Worm (Caenorhabditis elegans) whole organism, L1 larva: ENCODE measurements around the gene epc-1.

Experiments used
- C04F5.9 ChIP-seq: sonication (generic microtip); optimal IDR thresholded peaks from 2 replicates; lab custom pipeline; 2016; ENCODE audit warnings: missing genetic modification characterization, missing compliant biosample characterization
- F16B12.6 ChIP-seq: fragments of 150-350 bp; optimal IDR thresholded peaks from 2 replicates; lab custom pipeline; 2014; ENCODE audit warnings: missing biosample characterization, missing genetic modification characterization
- Y116A8C.19 ChIP-seq: sonication (generic microtip); optimal IDR thresholded peaks from 2 replicates; lab custom pipeline; 2016; ENCODE audit warnings: missing compliant biosample characterization, missing genetic modification characterization, borderline replicate concordance
- aha-1 ChIP-seq: fragments of 150-350 bp; optimal IDR thresholded peaks from 2 replicates; lab custom pipeline; 2014; ENCODE audit warnings: missing biosample characterization, missing genetic modification characterization
- aly-2 ChIP-seq: fragments of 150-350 bp; optimal IDR thresholded peaks from 2 replicates; lab custom pipeline; 2014; ENCODE audit warnings: missing biosample characterization, missing genetic modification characterization
- ama-1 ChIP-seq: fragments of 150-350 bp; optimal IDR thresholded peaks from 2 replicates; lab custom pipeline; 2014
- ceh-82 ChIP-seq, 3 experiments: fragments of 150-350 bp in 1 of 3; sonication (generic microtip) in 2 of 3; optimal IDR thresholded peaks; 2 replicates each; lab custom pipeline; 2014 to 2017; ENCODE audit warnings: missing biosample characterization in 3 of 3, missing genetic modification characterization in 3 of 3
- ceh-90 ChIP-seq: sonication (generic microtip); optimal IDR thresholded peaks from 2 replicates; lab custom pipeline; 2016; ENCODE audit warnings: missing genetic modification characterization, missing compliant biosample characterization
- ces-1 ChIP-seq: fragments of 150-350 bp; optimal IDR thresholded peaks from 2 replicates; lab custom pipeline; 2014; ENCODE audit warnings: missing biosample characterization, missing genetic modification reagents, missing genetic modification characterization
- dpl-1 ChIP-seq, 3 experiments: fragments of 150-350 bp in 2 of 3; sonication (generic microtip) in 1 of 3; optimal IDR thresholded peaks; 2 replicates each; lab custom pipeline; 2014 to 2017; ENCODE audit warnings: missing biosample characterization in 3 of 3, missing genetic modification characterization in 3 of 3, missing genetic modification reagents in 3 of 3
- dsc-1 ChIP-seq: sonication (generic microtip); optimal IDR thresholded peaks from 2 replicates; lab custom pipeline; 2016; ENCODE audit warnings: mild to moderate bottlenecking, missing genetic modification characterization, missing compliant biosample characterization
- egl-13 ChIP-seq: sonication (generic microtip); optimal IDR thresholded peaks from 2 replicates; lab custom pipeline; 2016; ENCODE audit warnings: missing genotype, missing genetic modification reagents, missing genetic modification characterization, missing compliant biosample characterization
- egl-27 ChIP-seq, 2 experiments: fragments of 150-350 bp in 1 of 2; sonication (generic microtip); optimal IDR thresholded peaks; 3 replicates each; lab custom pipeline; 2017 to 2018; ENCODE audit warnings: missing biosample characterization in 2 of 2, missing genetic modification characterization in 2 of 2, missing genetic modification reagents in 2 of 2
- elt-2 ChIP-seq: sonication (generic microtip); optimal IDR thresholded peaks from 2 replicates; lab custom pipeline; 2016; ENCODE audit warnings: missing genetic modification characterization, mild to moderate bottlenecking, inconsistent platforms, missing compliant biosample characterization, missing genetic modification reagents
- elt-3 ChIP-seq, 6 experiments: fragments of 150-350 bp in 1 of 6; sonication (generic microtip); optimal IDR thresholded peaks; 2 replicates each; lab custom pipeline; 2017 to 2018; ENCODE audit warnings: missing biosample characterization in 6 of 6, missing genetic modification characterization in 6 of 6, inconsistent platforms in 1 of 6
- ets-5 ChIP-seq: fragments of 200-800 bp; sonication (Bioruptor generic); IDR thresholded peaks from 2 replicates; pipeline ENCODE4 v1.3.6; 2022; ENCODE audit warnings: missing genetic modification characterization, missing compliant biosample characterization
- fkh-10 ChIP-seq: sonication (generic microtip); optimal IDR thresholded peaks from 2 replicates; lab custom pipeline; 2017; ENCODE audit warnings: missing biosample characterization, missing genetic modification reagents, missing genetic modification characterization
- fkh-8 ChIP-seq: sonication (generic microtip); optimal IDR thresholded peaks from 2 replicates; lab custom pipeline; 2016; ENCODE audit warnings: mild to moderate bottlenecking, missing genetic modification characterization, missing compliant biosample characterization
- fos-1 ChIP-seq: fragments of 150-350 bp; optimal IDR thresholded peaks from 2 replicates; lab custom pipeline; 2014; ENCODE audit warnings: missing biosample characterization, missing genetic modification characterization
- grh-1 ChIP-seq: fragments of 200-800 bp; sonication (Bioruptor generic); IDR thresholded peaks from 2 replicates; pipeline ENCODE4 v1.3.6; 2022; ENCODE audit warnings: missing genetic modification reagents, missing genetic modification characterization, missing compliant biosample characterization
- hlh-17 ChIP-seq: fragments of 200-800 bp; sonication (Bioruptor generic); optimal IDR thresholded peaks from 2 replicates; lab custom pipeline; 2018; ENCODE audit warnings: missing genetic modification characterization, mild to moderate bottlenecking, missing compliant biosample characterization, moderate library complexity, borderline replicate concordance
- hpl-2 ChIP-seq: fragments of 150-350 bp; optimal IDR thresholded peaks from 2 replicates; lab custom pipeline; 2014; ENCODE audit warnings: missing biosample characterization, missing genetic modification reagents, missing genetic modification characterization
- irx-1 ChIP-seq: sonication (generic microtip); optimal IDR thresholded peaks from 2 replicates; lab custom pipeline; 2016; ENCODE audit warnings: missing genetic modification characterization, missing compliant biosample characterization
- isw-1 ChIP-seq: fragments of 200-800 bp; sonication (Bioruptor generic); IDR thresholded peaks from 2 replicates; pipeline ENCODE4 v1.3.6; 2022; ENCODE audit warnings: missing genetic modification characterization, missing compliant biosample characterization
- jun-1 ChIP-seq: fragments of 150-350 bp; optimal IDR thresholded peaks from 2 replicates; lab custom pipeline; 2014; ENCODE audit warnings: missing biosample characterization, missing genetic modification reagents, missing genetic modification characterization
- lin-13 ChIP-seq: fragments of 150-350 bp; optimal IDR thresholded peaks from 2 replicates; lab custom pipeline; 2014; ENCODE audit warnings: missing biosample characterization, missing genetic modification reagents, missing genetic modification characterization
- lin-39 ChIP-seq: fragments of 150-350 bp; optimal IDR thresholded peaks from 2 replicates; lab custom pipeline; 2014; ENCODE audit warnings: missing biosample characterization, missing genetic modification reagents, missing genetic modification characterization
- lir-3 ChIP-seq: sonication (generic microtip); optimal IDR thresholded peaks from 2 replicates; lab custom pipeline; 2016; ENCODE audit warnings: mild to moderate bottlenecking, missing genetic modification characterization, moderate library complexity, missing compliant biosample characterization; ENCODE audit not compliant: poor library complexity
- mab-9 ChIP-seq: fragments of 200-800 bp; sonication (Bioruptor generic); IDR thresholded peaks from 2 replicates; pipeline ENCODE4 v1.3.6; 2022; ENCODE audit warnings: missing genetic modification reagents, missing genetic modification characterization, missing compliant biosample characterization
- mdl-1 ChIP-seq, 2 experiments: fragments of 150-350 bp; optimal IDR thresholded peaks; 2 replicates each; lab custom pipeline; 2014 to 2017; ENCODE audit warnings: missing biosample characterization in 2 of 2, missing genetic modification characterization in 2 of 2, inconsistent platforms in 1 of 2
- mep-1 ChIP-seq: fragments of 150-350 bp; optimal IDR thresholded peaks from 2 replicates; lab custom pipeline; 2014; ENCODE audit warnings: missing biosample characterization, missing genetic modification characterization
- nhr-11 ChIP-seq: fragments of 150-350 bp; optimal IDR thresholded peaks from 2 replicates; lab custom pipeline; 2014; ENCODE audit warnings: missing biosample characterization, missing genetic modification characterization
- nhr-12 ChIP-seq: sonication (generic microtip); optimal IDR thresholded peaks from 2 replicates; lab custom pipeline; 2017; ENCODE audit warnings: missing biosample characterization, missing genetic modification characterization
- nhr-28 ChIP-seq: fragments of 150-350 bp; optimal IDR thresholded peaks from 2 replicates; lab custom pipeline; 2014; ENCODE audit warnings: missing biosample characterization, missing genetic modification characterization
- nhr-47 ChIP-seq: sonication (generic microtip); optimal IDR thresholded peaks from 2 replicates; lab custom pipeline; 2016; ENCODE audit warnings: mild to moderate bottlenecking, missing genetic modification characterization, moderate library complexity, missing compliant biosample characterization
- nhr-71 ChIP-seq: sonication (generic microtip); optimal IDR thresholded peaks from 2 replicates; lab custom pipeline; 2016; ENCODE audit warnings: mild to moderate bottlenecking, missing genetic modification characterization, moderate library complexity, missing compliant biosample characterization
- nhr-76 ChIP-seq: sonication (generic microtip); optimal IDR thresholded peaks from 2 replicates; lab custom pipeline; 2017; ENCODE audit warnings: missing biosample characterization, missing genetic modification characterization
- nhr-84 ChIP-seq: sonication (generic microtip); optimal IDR thresholded peaks from 2 replicates; lab custom pipeline; 2017; ENCODE audit warnings: missing biosample characterization, missing genetic modification characterization
- nhr-90 ChIP-seq: sonication (generic microtip); optimal IDR thresholded peaks from 2 replicates; lab custom pipeline; 2016; ENCODE audit warnings: mild to moderate bottlenecking, missing genetic modification characterization, missing compliant biosample characterization; ENCODE audit not compliant: poor library complexity
- pax-3 ChIP-seq: fragments of 200-800 bp; sonication (Bioruptor generic); optimal IDR thresholded peaks from 2 replicates; lab custom pipeline; 2018; ENCODE audit warnings: mild to moderate bottlenecking, missing genetic modification characterization, moderate library complexity, missing compliant biosample characterization
- pqm-1 ChIP-seq: sonication (generic microtip); optimal IDR thresholded peaks from 3 replicates; lab custom pipeline; 2017; ENCODE audit warnings: missing biosample characterization, missing genetic modification characterization
- skn-1 ChIP-seq: fragments of 150-350 bp; optimal IDR thresholded peaks from 2 replicates; lab custom pipeline; 2014; ENCODE audit warnings: missing biosample characterization, missing genetic modification characterization
- snpc-4 ChIP-seq: fragments of 150-350 bp; optimal IDR thresholded peaks from 2 replicates; lab custom pipeline; 2014; ENCODE audit warnings: missing biosample characterization, missing genetic modification characterization
- sptf-1 ChIP-seq: fragments of 150-350 bp; optimal IDR thresholded peaks from 2 replicates; lab custom pipeline; 2014; ENCODE audit warnings: missing biosample characterization, missing genetic modification characterization
- sup-37 ChIP-seq: fragments of 200-800 bp; sonication (Bioruptor generic); optimal IDR thresholded peaks from 2 replicates; lab custom pipeline; 2018; ENCODE audit warnings: mild to moderate bottlenecking, missing genetic modification characterization, missing compliant biosample characterization
- tbx-2 ChIP-seq: sonication (generic microtip); optimal IDR thresholded peaks from 2 replicates; lab custom pipeline; 2016; ENCODE audit warnings: missing genetic modification characterization, missing compliant biosample characterization
- unc-130 ChIP-seq: fragments of 150-350 bp; optimal IDR thresholded peaks from 2 replicates; lab custom pipeline; 2017; ENCODE audit warnings: missing biosample characterization, missing genetic modification characterization, inconsistent platforms
- unc-30 ChIP-seq: sonication (generic microtip); optimal IDR thresholded peaks from 2 replicates; lab custom pipeline; 2017; ENCODE audit warnings: missing biosample characterization, missing genetic modification characterization
- unc-62 ChIP-seq: fragments of 150-350 bp; optimal IDR thresholded peaks from 2 replicates; lab custom pipeline; 2014; ENCODE audit warnings: missing biosample characterization, missing genetic modification reagents, missing genetic modification characterization
- unc-98 ChIP-seq: fragments of 200-800 bp; sonication (Bioruptor generic); IDR thresholded peaks from 2 replicates; pipeline ENCODE4 v1.3.6; 2022; ENCODE audit warnings: missing genetic modification characterization, missing compliant biosample characterization
- vab-15 ChIP-seq: sonication (generic microtip); optimal IDR thresholded peaks from 2 replicates; lab custom pipeline; 2017; ENCODE audit warnings: missing genotype, mild to moderate bottlenecking, missing genetic modification characterization, missing compliant biosample characterization
- zag-1 ChIP-seq: fragments of 150-350 bp; optimal IDR thresholded peaks from 2 replicates; lab custom pipeline; 2014; ENCODE audit warnings: missing biosample characterization, missing genetic modification characterization
- zip-4 ChIP-seq: fragments of 200-800 bp; sonication (Bioruptor generic); optimal IDR thresholded peaks from 2 replicates; lab custom pipeline; 2018; ENCODE audit warnings: mild to moderate bottlenecking, missing genetic modification characterization, moderate library complexity, missing compliant biosample characterization

epc-1 gene

ce11 chrIII:12616990-12617393, 8.6 kb upstream of the epc-1 start (continued):
- TF ChIP-seq nhr-12 (tag; lab: Kevin White, UChicago) = no peak
- TF ChIP-seq nhr-76 (tag; lab: Kevin White, UChicago) = no peak
- TF ChIP-seq C04F5.9 (tag; lab: Kevin White, UChicago) = no peak
- TF ChIP-seq elt-3 (tag; optimal IDR thresholded peaks at IDR 0.05; lab: Kevin White, UChicago) = peak in 4 of 6 experiments; percentile 54 to 90 (median 72)
- peak; percentile 82 for TF ChIP-seq mep-1 (tag; lab: Kevin White, UChicago)
- no peak for TF ChIP-seq ceh-90
- TF ChIP-seq sup-37 (GFP tag; lab: Kevin White, UChicago) = no peak
- TF ChIP-seq dpl-1 (GFP tag; optimal IDR thresholded peaks at IDR 0.05; lab: Kevin White, UChicago) = peak; percentile 40 to 70 (median 67)
- TF ChIP-seq hlh-17 = no peak
- peak; percentile 72 for TF ChIP-seq nhr-47 (tag; lab: Kevin White, UChicago)
- TF ChIP-seq tbx-2 (tag; lab: Kevin White, UChicago) = peak; percentile 57
- no peak for TF ChIP-seq sptf-1
- no peak for TF ChIP-seq nhr-11 (tag; lab: Kevin White, UChicago)
- peak; percentile 33 for TF ChIP-seq unc-130 (tag; lab: Kevin White, UChicago)
- TF ChIP-seq fos-1 (tag; lab: Kevin White, UChicago) = peak; percentile 58
- peak; percentile 58 for TF ChIP-seq jun-1 (tag; lab: Kevin White, UChicago)
- TF ChIP-seq zag-1 (tag; lab: Kevin White, UChicago) = no peak
- peak; percentile 85 for TF ChIP-seq vab-15 (tag; lab: Kevin White, UChicago)
- no peak for TF ChIP-seq F16B12.6 (tag; lab: Kevin White, UChicago)
- TF ChIP-seq pqm-1 (tag; lab: Kevin White, UChicago) = peak; percentile 26
- peak; percentile 69 for TF ChIP-seq lin-13 (GFP tag; lab: Kevin White, UChicago)
- TF ChIP-seq ama-1 (lab: Kevin White, UChicago) = no peak
- TF ChIP-seq dsc-1 (tag; lab: Kevin White, UChicago) = peak; percentile 48
- TF ChIP-seq lin-39 (tag; lab: Kevin White, UChicago) = no peak
- no peak for TF ChIP-seq unc-62 (GFP tag; lab: Kevin White, UChicago)
- TF ChIP-seq fkh-8 = peak; percentile 80
- TF ChIP-seq grh-1 (GFP tag; lab: Robert Waterston, UW) = no peak; the same call in 1 of the 2 replicates
- no peak for TF ChIP-seq aha-1 (tag; lab: Kevin White, UChicago)
- peak in 1 of 2 experiments; percentile 70 for TF ChIP-seq mdl-1 (tag; optimal IDR thresholded peaks at IDR 0.05; lab: Kevin White, UChicago)
- TF ChIP-seq pax-3 (tag; lab: Kevin White, UChicago) = peak; percentile 72
- TF ChIP-seq snpc-4 (tag; lab: Kevin White, UChicago) = no peak
- TF ChIP-seq egl-27 (tag; optimal IDR thresholded peaks at IDR 0.05; lab: Kevin White, UChicago) = peak in 1 of 2 experiments; percentile 44
- peak; percentile 36 for TF ChIP-seq irx-1 (tag; lab: Kevin White, UChicago)
- peak; percentile 23 for TF ChIP-seq lir-3 (tag; lab: Kevin White, UChicago)
- TF ChIP-seq ces-1 (GFP tag; lab: Kevin White, UChicago) = no peak
- TF ChIP-seq elt-2 (tag; lab: Kevin White, UChicago) = peak; percentile 68
- no peak for TF ChIP-seq fkh-10 (GFP tag; lab: Kevin White, UChicago)
- no peak for TF ChIP-seq isw-1 (GFP tag; lab: Robert Waterston, UW)
- TF ChIP-seq hpl-2 (GFP tag; lab: Kevin White, UChicago) = peak; percentile 8
- TF ChIP-seq nhr-28 (tag; lab: Kevin White, UChicago) = no peak
- TF ChIP-seq Y116A8C.19 (tag; lab: Kevin White, UChicago) = no peak
- TF ChIP-seq nhr-84 = no peak
- TF ChIP-seq ceh-82 (tag; optimal IDR thresholded peaks at IDR 0.05; lab: Kevin White, UChicago) = peak in 1 of 3 experiments; percentile 25
- TF ChIP-seq ets-5 = no peak
- TF ChIP-seq nhr-71 = peak; percentile 89
- peak; percentile 88 for TF ChIP-seq nhr-90 (tag; lab: Kevin White, UChicago)
- TF ChIP-seq mab-9 (GFP tag; lab: Robert Waterston, UW) = no peak
- no peak for TF ChIP-seq aly-2
- no peak for TF ChIP-seq egl-13 (tag; lab: Kevin White, UChicago)
- no peak for TF ChIP-seq unc-30 (tag; lab: Kevin White, UChicago)
- peak; percentile 63 for TF ChIP-seq skn-1 (tag; lab: Kevin White, UChicago)
- no peak for TF ChIP-seq unc-98 (GFP tag; lab: Robert Waterston, UW)
- TF ChIP-seq zip-4 (GFP tag; lab: Kevin White, UChicago) = no peak
